Worm (Caenorhabditis elegans): ENCODE results near the gene T01B10.5.

The T01B10.5 gene

DNA sequence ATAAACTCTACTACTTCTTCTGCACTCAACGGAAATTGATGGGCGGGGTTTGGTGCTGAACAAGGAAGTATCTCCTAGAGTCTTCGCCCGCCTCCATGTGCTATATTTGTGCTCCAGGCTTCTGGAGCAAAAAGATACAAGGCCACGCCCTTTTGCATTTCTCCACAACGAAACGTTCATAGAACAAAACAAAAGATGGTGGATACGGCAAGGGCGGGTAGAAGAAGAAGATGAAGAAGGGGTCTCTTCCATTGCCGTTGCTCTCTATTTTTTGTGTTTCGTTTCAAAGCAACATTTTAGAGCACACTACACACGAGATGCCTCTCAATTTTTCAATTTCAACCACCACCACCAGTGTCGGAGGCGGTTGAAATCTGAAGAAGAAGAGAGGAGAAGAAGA is 18.8 kb upstream of the T01B10.5 start:
- TF ChIP-seq nhr-237 (tag; optimal IDR thresholded peaks at IDR 0.05) (no peak), zip-8 (tag; optimal IDR thresholded peaks at IDR 0.05) (no peak), unc-62 (GFP tag; optimal IDR thresholded peaks at IDR 0.05) (no peak), ces-1 (GFP tag; optimal IDR thresholded peaks at IDR 0.05) (peak; percentile 26)

DNA sequence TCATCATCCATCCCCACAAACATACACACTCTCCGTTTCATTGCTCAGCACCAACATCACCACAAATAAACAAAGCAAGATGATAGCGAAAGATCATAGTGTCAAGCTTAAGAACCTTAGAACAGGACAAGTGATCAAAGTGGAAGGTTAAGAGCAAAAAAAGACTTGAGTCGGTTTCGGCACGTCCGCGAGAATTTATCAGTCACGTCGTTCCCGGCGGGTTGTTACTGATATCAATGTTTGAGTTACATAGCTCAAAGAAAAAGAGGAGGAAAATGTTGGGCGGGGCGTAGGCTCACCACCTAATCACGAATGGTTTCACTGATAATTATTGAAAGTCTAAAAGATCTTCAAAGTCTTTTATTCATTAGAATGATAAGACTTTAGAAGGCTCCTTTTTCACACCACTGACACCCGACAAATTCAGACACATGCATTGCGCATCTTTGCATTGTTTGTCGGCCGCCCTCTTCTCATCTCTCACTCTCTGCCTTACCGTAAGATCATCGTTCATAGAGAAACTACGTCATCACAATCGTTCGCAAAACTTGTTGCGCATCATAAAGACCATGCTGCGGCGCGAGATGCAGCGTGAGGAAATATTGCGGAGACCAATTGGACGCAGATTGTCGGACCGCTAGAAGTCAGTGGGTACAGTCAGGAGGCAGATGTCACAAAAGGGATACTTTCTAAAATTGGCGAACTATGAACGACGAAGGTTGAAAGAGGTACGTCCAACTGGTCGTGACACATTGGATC is 17.9 kb upstream of the T01B10.5 start:
- TF ChIP-seq unc-39 (tag; optimal IDR thresholded peaks at IDR 0.05) (no peak), unc-62 (GFP tag; optimal IDR thresholded peaks at IDR 0.05) (peak; percentile 16), lsy-2 (tag; optimal IDR thresholded peaks at IDR 0.05) (peak; percentile 22), mls-2 (tag; optimal IDR thresholded peaks at IDR 0.05) (no peak), sptf-1 (tag; optimal IDR thresholded peaks at IDR 0.05) (no peak), lin-13 (tag; optimal IDR thresholded peaks at IDR 0.05) (no peak), ham-2 (GFP tag; optimal IDR thresholded peaks at IDR 0.05) (peak; percentile 58), mab-5 (tag; optimal IDR thresholded peaks at IDR 0.05) (no peak), nhr-237 (tag; optimal IDR thresholded peaks at IDR 0.05) (peak; percentile 74), blmp-1 (tag; optimal IDR thresholded peaks at IDR 0.05) (peak; percentile 70), mep-1 (tag; optimal IDR thresholded peaks at IDR 0.05) (no peak), sem-2 (GFP tag; optimal IDR thresholded peaks at IDR 0.05) (no peak), elt-3 (tag; optimal IDR thresholded peaks at IDR 0.05) (peak; percentile 77), drap-1 (GFP tag; optimal IDR thresholded peaks at IDR 0.05) (no peak)

DNA sequence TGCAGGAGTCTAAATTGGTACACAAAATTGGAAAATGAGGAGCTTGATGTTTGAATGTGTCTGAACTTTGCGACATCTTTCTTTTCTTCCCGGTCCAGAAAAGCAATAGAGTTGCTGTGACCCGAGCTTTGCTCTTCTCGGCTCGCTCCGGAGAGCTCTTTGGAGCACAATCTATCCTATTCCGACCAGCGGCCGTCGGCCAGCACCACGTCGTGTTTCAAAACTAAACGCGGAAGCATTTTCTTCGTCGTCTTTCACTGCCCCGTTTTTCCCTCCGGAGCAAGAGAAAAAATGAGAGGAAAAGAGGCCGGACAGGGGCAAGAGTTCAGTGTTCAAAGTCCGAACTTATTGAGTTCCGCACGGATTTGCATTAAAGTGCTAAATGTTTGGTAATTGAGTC is 16.1 kb upstream of the T01B10.5 start:
- TF ChIP-seq snpc-4 (tag; optimal IDR thresholded peaks at IDR 0.05) (no peak), elt-3 (tag; optimal IDR thresholded peaks at IDR 0.05) (no peak), blmp-1 (tag; optimal IDR thresholded peaks at IDR 0.05) (no peak), nhr-237 (tag; optimal IDR thresholded peaks at IDR 0.05) (no peak), lsy-2 (tag; optimal IDR thresholded peaks at IDR 0.05) (no peak), mab-5 (tag; optimal IDR thresholded peaks at IDR 0.05) (no peak), zip-8 (tag; optimal IDR thresholded peaks at IDR 0.05) (no peak), unc-39 (tag; optimal IDR thresholded peaks at IDR 0.05) (no peak), hlh-1 (tag; optimal IDR thresholded peaks at IDR 0.05) (no peak), mep-1 (tag; optimal IDR thresholded peaks at IDR 0.05) (no peak), M03D4.4 (tag; optimal IDR thresholded peaks at IDR 0.05) (no peak), ham-2 (GFP tag; optimal IDR thresholded peaks at IDR 0.05) (no peak), lin-32 (GFP tag; optimal IDR thresholded peaks at IDR 0.05) (no peak), drap-1 (GFP tag; optimal IDR thresholded peaks at IDR 0.05) (no peak), ceh-39 (tag; optimal IDR thresholded peaks at IDR 0.05) (no peak), elt-1 (tag; optimal IDR thresholded peaks at IDR 0.05; ENCODE audit: borderline replicate concordance, insufficient read depth) (no peak), sem-2 (GFP tag; optimal IDR thresholded peaks at IDR 0.05) (no peak), nhr-76 (tag; optimal IDR thresholded peaks at IDR 0.05) (no peak), bed-3 (GFP tag; optimal IDR thresholded peaks at IDR 0.05) (no peak)

DNA sequence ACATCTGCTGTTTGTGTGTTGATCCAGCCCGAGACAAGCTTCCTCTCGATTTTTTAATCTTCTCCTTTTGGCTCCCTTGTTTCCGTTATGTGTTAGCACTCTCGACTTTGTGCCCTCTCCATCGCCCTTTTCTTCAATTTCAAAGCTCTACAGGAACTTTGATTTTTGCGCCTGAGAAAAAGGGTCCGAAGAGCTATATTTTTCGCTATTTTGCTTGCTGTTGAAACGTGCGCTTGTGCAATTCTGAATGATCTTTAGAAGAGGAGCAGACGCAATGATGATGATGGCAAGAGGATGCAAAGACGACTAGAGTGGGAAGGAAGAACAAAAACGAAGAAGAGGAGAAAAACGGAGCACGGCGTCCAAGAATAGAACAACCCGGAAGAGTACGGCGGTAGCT is 13.4 kb upstream of the T01B10.5 start:
- TF ChIP-seq bed-3 (GFP tag; optimal IDR thresholded peaks at IDR 0.05) (no peak), elt-3 (tag; optimal IDR thresholded peaks at IDR 0.05) (no peak), drap-1 (GFP tag; optimal IDR thresholded peaks at IDR 0.05) (no peak), ztf-11 (tag; optimal IDR thresholded peaks at IDR 0.05) (no peak), mep-1 (tag; optimal IDR thresholded peaks at IDR 0.05) (no peak), zip-8 (tag; optimal IDR thresholded peaks at IDR 0.05) (no peak), M03D4.4 (tag; optimal IDR thresholded peaks at IDR 0.05) (no peak), nhr-237 (tag; optimal IDR thresholded peaks at IDR 0.05) (no peak), sptf-1 (tag; optimal IDR thresholded peaks at IDR 0.05) (no peak), ceh-39 (tag; optimal IDR thresholded peaks at IDR 0.05) (no peak), tbx-8 (GFP tag; optimal IDR thresholded peaks at IDR 0.05) (no peak), elt-1 (tag; optimal IDR thresholded peaks at IDR 0.05; ENCODE audit: borderline replicate concordance, insufficient read depth) (no peak)

DNA sequence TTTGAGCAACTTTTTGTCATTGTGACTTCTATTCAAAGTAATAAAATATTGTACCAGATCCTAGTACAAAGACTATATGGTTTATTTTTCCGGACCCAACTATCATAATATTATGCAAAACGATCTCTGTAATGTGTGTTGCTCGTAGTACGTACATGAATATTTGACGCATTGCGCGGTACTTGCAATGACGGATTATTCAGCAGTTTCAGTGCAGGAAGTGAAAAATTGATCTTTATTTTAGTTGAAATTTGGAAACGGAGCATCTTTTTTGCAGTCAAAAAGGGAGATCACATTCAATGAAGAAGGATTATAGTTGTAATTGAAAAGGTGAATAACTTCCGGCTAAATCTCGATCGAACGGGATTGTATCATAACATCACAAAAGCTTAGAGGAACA is 11.2 kb upstream of the T01B10.5 start:
- TF ChIP-seq ces-1 (GFP tag; optimal IDR thresholded peaks at IDR 0.05) (no peak), sem-2 (GFP tag; optimal IDR thresholded peaks at IDR 0.05) (no peak), ceh-83 (GFP tag; optimal IDR thresholded peaks at IDR 0.05) (no peak)

DNA sequence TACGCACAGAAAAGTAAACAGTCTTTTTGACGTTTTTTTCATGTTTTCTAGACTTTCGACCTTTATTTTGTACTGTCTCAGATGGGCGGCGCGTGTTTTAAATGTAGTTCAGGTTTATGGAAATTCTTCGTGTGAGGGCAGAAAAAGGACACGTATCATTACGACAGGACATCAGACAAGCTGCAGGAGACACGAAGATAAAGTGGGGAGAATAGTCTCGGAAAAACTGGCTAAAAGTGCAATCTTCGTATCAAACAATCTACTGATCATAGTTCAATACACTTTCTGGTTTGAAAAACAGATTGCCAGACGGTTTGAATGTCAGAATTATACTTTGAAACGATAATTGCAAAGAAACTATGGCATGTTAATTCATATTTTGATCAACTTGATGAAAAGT is 9.7 kb upstream of the T01B10.5 start:
- TF ChIP-seq ztf-11 (tag; optimal IDR thresholded peaks at IDR 0.05): no peak

Data from whole organism, mixed stage, embryonic.